Fruit fly (Drosophila melanogaster) whole organism, adult: Measurements from ENCODE around the gene CG13894.

Source experiments
- CG11617 ChIP-seq: fragments of 200-800 bp; sonication (Bioruptor generic); optimal IDR thresholded peaks from 2 replicates; lab custom pipeline; 2017; ENCODE audit warnings: mild to moderate bottlenecking, missing biosample characterization, missing genetic modification reagents, missing genetic modification characterization
- CG12768 ChIP-seq: fragments of 200-800 bp; sonication (Bioruptor generic); optimal IDR thresholded peaks from 2 replicates; lab custom pipeline; 2017; ENCODE audit warnings: missing biosample characterization, missing genetic modification characterization, mild to moderate bottlenecking, moderate library complexity, missing genetic modification reagents
- CG14711 ChIP-seq: fragments of 200-800 bp; sonication (Bioruptor generic); optimal IDR thresholded peaks from 2 replicates; lab custom pipeline; 2018; ENCODE audit warnings: missing biosample characterization, mild to moderate bottlenecking, missing genetic modification characterization, moderate library complexity
- CG1620 ChIP-seq: fragments of 200-800 bp; sonication (Bioruptor generic); optimal IDR thresholded peaks from 2 replicates; lab custom pipeline; 2016; ENCODE audit warnings: missing biosample characterization, missing genetic modification characterization
- CG33017 ChIP-seq: fragments of 200-800 bp; sonication (Bioruptor generic); optimal IDR thresholded peaks from 2 replicates; lab custom pipeline; 2018; ENCODE audit warnings: missing biosample characterization, mild to moderate bottlenecking, missing genetic modification characterization, moderate library complexity
- CG5204 ChIP-seq: fragments of 200-800 bp; sonication (Bioruptor generic); optimal IDR thresholded peaks from 2 replicates; lab custom pipeline; 2016; ENCODE audit warnings: missing biosample characterization, missing genetic modification characterization
- CG7045 ChIP-seq: fragments of 200-800 bp; sonication (Bioruptor generic); optimal IDR thresholded peaks from 2 replicates; lab custom pipeline; 2017; ENCODE audit warnings: missing biosample characterization, mild to moderate bottlenecking, missing genetic modification characterization
- CG7101 ChIP-seq: fragments of 200-800 bp; sonication (Bioruptor generic); optimal IDR thresholded peaks from 2 replicates; lab custom pipeline; 2018; ENCODE audit warnings: missing biosample characterization, mild to moderate bottlenecking, missing genetic modification characterization, moderate library complexity
- Clk ChIP-seq: fragments of 200-800 bp; sonication (Bioruptor generic); optimal IDR thresholded peaks from 2 replicates; lab custom pipeline; 2017; ENCODE audit warnings: missing biosample characterization, missing genetic modification characterization
- Crg-1 ChIP-seq: fragments of 200-800 bp; sonication (Bioruptor generic); optimal IDR thresholded peaks from 2 replicates; lab custom pipeline; 2016; ENCODE audit warnings: missing biosample characterization, missing genetic modification characterization
- Hr96 ChIP-seq: fragments of 200-800 bp; sonication (Bioruptor generic); optimal IDR thresholded peaks from 2 replicates; lab custom pipeline; 2016; ENCODE audit warnings: missing biosample characterization, missing genetic modification characterization
- Mnt ChIP-seq: fragments of 200-800 bp; sonication (Bioruptor generic); optimal IDR thresholded peaks from 2 replicates; lab custom pipeline; 2016; ENCODE audit warnings: missing biosample characterization, mild to moderate bottlenecking, missing genetic modification characterization
- bab1 ChIP-seq: fragments of 200-800 bp; sonication (Bioruptor generic); optimal IDR thresholded peaks from 3 replicates; lab custom pipeline; 2019; ENCODE audit warnings: missing biosample characterization, mild to moderate bottlenecking, missing genetic modification characterization, moderate library complexity
- cic ChIP-seq: fragments of 200-800 bp; sonication (Bioruptor generic); optimal IDR thresholded peaks from 2 replicates; lab custom pipeline; 2017; ENCODE audit warnings: missing biosample characterization, mild to moderate bottlenecking, missing genetic modification characterization, moderate library complexity
- cnc ChIP-seq, 2 experiments: fragments of >200 bp; optimal IDR thresholded peaks; 2 replicates each; lab custom pipeline; 2017
- kay ChIP-seq: fragments of 200-800 bp; sonication (Bioruptor generic); peaks from one replicate; lab custom pipeline; 2016; ENCODE audit warnings: missing biosample characterization, missing genetic modification characterization, borderline replicate concordance
- ovo ChIP-seq: fragments of 200-800 bp; sonication (Bioruptor generic); optimal IDR thresholded peaks from 2 replicates; lab custom pipeline; 2016; ENCODE audit warnings: missing biosample characterization, missing genetic modification characterization
- pad ChIP-seq: fragments of 200-800 bp; sonication (Bioruptor generic); optimal IDR thresholded peaks from 3 replicates; lab custom pipeline; 2017; ENCODE audit warnings: missing biosample characterization, missing genetic modification characterization, mild to moderate bottlenecking, moderate library complexity, missing genetic modification reagents
- tj ChIP-seq: fragments of 200-800 bp; sonication (Bioruptor generic); optimal IDR thresholded peaks from 3 replicates; lab custom pipeline; 2017; ENCODE audit warnings: missing biosample characterization, mild to moderate bottlenecking, missing genetic modification characterization, moderate library complexity
- toe ChIP-seq: fragments of 200-800 bp; sonication (Bioruptor generic); optimal IDR thresholded peaks from 2 replicates; lab custom pipeline; 2016; ENCODE audit warnings: missing biosample characterization, missing genetic modification characterization

CG13894 gene

dm6 chr3L:726486-727180, 27.7 kb upstream of the CG13894 start:
- TF ChIP-seq CG7045 (GFP tag; lab: Kevin White, UChicago) (no peak), tj (GFP tag; lab: Kevin White, UChicago) (no peak), CG14711 (tag; lab: Kevin White, UChicago) (no peak), Crg-1 (GFP tag; lab: Kevin White, UChicago) (no peak), pad (GFP tag; lab: Kevin White, UChicago) (no peak), CG33017 (no peak), Hr96 (GFP tag; lab: Kevin White, UChicago) (no peak), Clk (GFP tag; lab: Kevin White, UChicago) (no peak)

- TF ChIP-seq Hr96 (GFP tag; lab: Kevin White, UChicago) = no peak
Observed at dm6 chr3L:725527-726191, 26.7 kb upstream of the CG13894 start.

- TF ChIP-seq Crg-1 (GFP tag; lab: Kevin White, UChicago) (no peak), CG14711 (tag; lab: Kevin White, UChicago) (peak; percentile 42), cnc (optimal IDR thresholded peaks at IDR 0.05; lab: Kevin White, UChicago) (no peak), bab1 (peak; percentile 38), kay (no peak), tj (GFP tag; lab: Kevin White, UChicago) (no peak), Hr96 (GFP tag; lab: Kevin White, UChicago) (peak; percentile 16), CG11617 (peak; percentile 12), cic (GFP tag; lab: Kevin White, UChicago) (no peak), Mnt (GFP tag; lab: Kevin White, UChicago) (no peak), toe (GFP tag; lab: Kevin White, UChicago) (no peak), CG7045 (GFP tag; lab: Kevin White, UChicago) (no peak), CG12768 (no peak), ovo (no peak), CG7101 (tag; lab: Kevin White, UChicago) (peak; percentile 61), pad (GFP tag; lab: Kevin White, UChicago) (no peak), CG5204 (GFP tag; lab: Kevin White, UChicago) (no peak), Clk (GFP tag; lab: Kevin White, UChicago) (no peak)
Observed at dm6 chr3L:724518-725341, 25.8 kb upstream of the CG13894 start.

dm6 chr3L:723654-724461, 24.9 kb upstream of the CG13894 start:
- TF ChIP-seq tj (GFP tag; lab: Kevin White, UChicago) = peak; percentile 94
- no peak for TF ChIP-seq ovo
- TF ChIP-seq Clk (GFP tag; lab: Kevin White, UChicago) = no peak
- TF ChIP-seq kay = no peak

dm6 chr3L:722386-722785, 23.4 kb upstream of the CG13894 start:
- TF ChIP-seq ovo = no peak
- TF ChIP-seq cnc (optimal IDR thresholded peaks at IDR 0.05; lab: Kevin White, UChicago) = no peak
- TF ChIP-seq Mnt (GFP tag; lab: Kevin White, UChicago) = no peak
- TF ChIP-seq CG7101 (tag; lab: Kevin White, UChicago) = no peak
- TF ChIP-seq toe (GFP tag; lab: Kevin White, UChicago) = no peak

- TF ChIP-seq CG1620 (GFP tag; lab: Kevin White, UChicago) (no peak), kay (no peak), Clk (GFP tag; lab: Kevin White, UChicago) (no peak), CG5204 (GFP tag; lab: Kevin White, UChicago) (no peak), pad (GFP tag; lab: Kevin White, UChicago) (no peak), cic (GFP tag; lab: Kevin White, UChicago) (no peak), Hr96 (GFP tag; lab: Kevin White, UChicago) (no peak), CG14711 (tag; lab: Kevin White, UChicago) (no peak), Crg-1 (GFP tag; lab: Kevin White, UChicago) (no peak), CG7045 (GFP tag; lab: Kevin White, UChicago) (no peak)
Observed at dm6 chr3L:721863-722262, 22.9 kb upstream of the CG13894 start.
